Fruit fly (Drosophila melanogaster) whole organism, prepupa: ENCODE measurements around the gene CG9166.

Experiments used
- CG16779 ChIP-seq: fragments of 200-800 bp; sonication (Bioruptor generic); optimal IDR thresholded peaks from 3 replicates; lab custom pipeline; 2017; ENCODE audit warnings: missing biosample characterization, mild to moderate bottlenecking, missing genetic modification characterization
- CG3919 ChIP-seq: fragments of 200-800 bp; sonication (Bioruptor generic); optimal IDR thresholded peaks from 3 replicates; lab custom pipeline; 2016; ENCODE audit warnings: missing biosample characterization, missing genetic modification characterization
- Ets96B ChIP-seq: fragments of 200-800 bp; optimal IDR thresholded peaks from 2 replicates; lab custom pipeline; 2019; ENCODE audit warnings: missing biosample characterization, mild to moderate bottlenecking, missing genetic modification characterization, moderate library complexity
- Hr39 ChIP-seq: fragments of 200-800 bp; sonication (Bioruptor generic); optimal IDR thresholded peaks from 2 replicates; lab custom pipeline; 2016; ENCODE audit warnings: missing biosample characterization, missing genetic modification characterization
- fkh ChIP-seq: fragments of 200-800 bp; sonication (Bioruptor generic); optimal IDR thresholded peaks from 3 replicates; lab custom pipeline; 2017; ENCODE audit warnings: missing biosample characterization, mild to moderate bottlenecking, missing genetic modification characterization, moderate library complexity

DNA sequence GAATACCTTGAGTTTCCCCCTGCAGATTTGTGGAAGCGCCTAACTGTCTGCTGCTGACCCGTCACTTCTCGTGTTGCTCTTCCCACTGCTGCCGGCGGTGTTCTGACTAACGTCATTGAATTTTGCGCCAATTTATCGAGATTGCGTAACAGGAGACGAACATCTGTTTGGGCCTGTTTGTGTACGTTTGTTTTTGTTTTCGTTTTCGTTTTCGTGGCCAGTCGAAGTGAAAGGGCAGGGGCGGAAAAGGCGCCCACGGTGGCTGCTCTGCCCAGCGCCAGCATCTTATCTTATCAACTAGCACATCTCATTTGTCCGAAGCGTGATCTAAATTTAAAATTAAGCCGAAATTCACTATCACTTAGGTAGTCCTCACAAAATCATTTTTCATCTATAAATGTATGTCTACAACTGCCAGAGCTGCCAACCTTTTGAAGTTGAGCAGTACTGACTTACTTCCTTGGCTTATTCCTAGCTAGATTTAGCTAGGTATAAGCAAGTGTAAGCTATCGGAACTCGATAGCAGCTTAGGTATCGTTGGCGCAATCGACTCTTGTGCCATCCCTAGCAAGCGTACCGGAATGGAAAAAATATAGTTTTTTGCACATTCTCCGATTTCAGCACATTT lies 43.8 kb upstream of the CG9166 start, which contains the start of the genes Ctr9 and Nt5a:
- TF ChIP-seq Hr39 (GFP tag; lab: Kevin White, UChicago), result no peak
- no peak for TF ChIP-seq CG3919 (GFP tag; lab: Kevin White, UChicago)
- TF ChIP-seq Ets96B (tag; lab: Kevin White, UChicago), result no peak
- TF ChIP-seq CG16779 (tag; lab: Kevin White, UChicago), result no peak
- TF ChIP-seq fkh (GFP tag; lab: Kevin White, UChicago), result no peak
